Worm (Caenorhabditis elegans) whole organism, L4/young adult: Measurements from ENCODE around the gene acr-12.

Experiments
- W03F9.2 ChIP-seq: fragments of 150-350 bp; optimal IDR thresholded peaks from 2 replicates; lab custom pipeline; 2014; ENCODE audit warnings: missing biosample characterization, missing genetic modification characterization
- dao-5 ChIP-seq: sonication (generic microtip); optimal IDR thresholded peaks from 2 replicates; lab custom pipeline; 2016; ENCODE audit warnings: missing genotype, missing genetic modification characterization, moderate library complexity, missing compliant biosample characterization

DNA sequence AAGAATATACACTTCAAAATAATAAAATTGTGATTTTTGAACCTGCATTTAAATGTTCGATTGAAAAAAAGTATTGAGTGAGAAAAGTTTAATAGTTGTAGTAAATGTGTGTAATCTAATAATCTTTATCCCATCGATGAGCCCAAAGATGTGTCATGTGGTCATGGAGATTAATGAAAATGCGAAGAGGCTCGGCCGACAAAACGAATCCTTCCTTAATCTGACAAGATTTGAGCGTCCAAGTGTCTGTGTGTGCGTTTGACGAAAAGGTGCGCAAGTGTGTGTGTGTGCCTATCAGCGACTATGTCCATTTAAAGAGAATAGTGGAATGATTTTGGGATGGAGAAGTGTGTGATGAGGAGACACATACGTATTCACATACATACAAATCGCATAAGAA, 41.4 kb downstream of the acr-12 start:
- no peak for TF ChIP-seq W03F9.2
- no peak for TF ChIP-seq dao-5 (tag; lab: Kevin White, UChicago)
